Worm (Caenorhabditis elegans): ENCODE measurements around the gene F31E3.6.
A peak's percentile ranks its signal among the peaks of the same experiment; 100 is the strongest.

Gene F31E3.6

ce11 chrIII:6946382-6946781, 35.5 kb upstream of the F31E3.6 start, which contains the start of gene let-711 (continued):
- TF ChIP-seq xnd-1 (tag; optimal IDR thresholded peaks at IDR 0.05): peak; percentile 60
- no peak for TF ChIP-seq lag-1 (GFP tag; IDR thresholded peaks at IDR 0.05)
- TF ChIP-seq lin-26 (GFP tag; IDR thresholded peaks at IDR 0.05): no peak
- no peak for TF ChIP-seq F39B2.1 (GFP tag; IDR thresholded peaks at IDR 0.05)

DNA sequence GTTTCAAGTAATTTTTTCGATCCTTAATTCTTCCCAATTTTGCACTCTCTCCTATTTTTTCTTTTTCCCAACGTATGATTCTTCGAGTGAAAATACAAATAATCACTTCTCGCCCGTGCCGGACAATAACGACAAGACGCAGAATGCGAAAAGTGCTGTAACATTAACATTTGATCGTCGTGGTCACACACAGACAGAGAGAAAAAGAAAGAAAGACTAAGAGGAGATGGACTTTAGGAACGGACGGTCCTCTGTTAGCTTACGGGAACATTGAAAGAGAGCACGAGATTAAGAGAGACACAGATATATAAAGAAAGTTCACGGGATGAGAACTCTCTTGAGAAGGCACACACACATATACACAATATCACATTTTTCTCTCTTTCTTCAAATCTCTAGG, 34.0 kb upstream of the F31E3.6 start:
- TF ChIP-seq nfya-2 (GFP tag; IDR thresholded peaks at IDR 0.05) (no peak), bed-1 (GFP tag; IDR thresholded peaks at IDR 0.05) (no peak), ztf-18 (tag; optimal IDR thresholded peaks at IDR 0.05) (no peak), ztf-26 (tag; optimal IDR thresholded peaks at IDR 0.05) (no peak), nfyb-1 (GFP tag; IDR thresholded peaks at IDR 0.05) (no peak), F52B5.7 (tag; optimal IDR thresholded peaks at IDR 0.05) (no peak), cebp-1 (GFP tag; IDR thresholded peaks at IDR 0.05) (no peak), cebp-1 (tag; optimal IDR thresholded peaks at IDR 0.05) (peak; percentile 17), nfya-1 (tag; optimal IDR thresholded peaks at IDR 0.05; ENCODE audit: borderline replicate concordance, insufficient read depth) (no peak), ekl-4 (GFP tag; IDR thresholded peaks at IDR 0.05) (no peak), ceh-91 (GFP tag; IDR thresholded peaks at IDR 0.05) (no peak), snpc-1.3 (tag; optimal IDR thresholded peaks at IDR 0.05; ENCODE audit: insufficient read depth) (no peak), hlh-12 (tag; optimal IDR thresholded peaks at IDR 0.05) (no peak), aptf-3 (GFP tag; IDR thresholded peaks at IDR 0.05) (no peak), attf-6 (GFP tag; IDR thresholded peaks at IDR 0.05) (no peak), nhr-27 (tag; optimal IDR thresholded peaks at IDR 0.05) (no peak), lsy-27 (tag; optimal IDR thresholded peaks at IDR 0.05; ENCODE audit: borderline replicate concordance, insufficient read depth) (no peak), Y79H2A.3 (GFP tag; conservative IDR thresholded peaks at IDR 0.05) (no peak), F57C9.4 (tag; optimal IDR thresholded peaks at IDR 0.05) (no peak), xnd-1 (tag; optimal IDR thresholded peaks at IDR 0.05) (no peak), madf-10 (tag; optimal IDR thresholded peaks at IDR 0.05) (no peak), nhr-80 (tag; optimal IDR thresholded peaks at IDR 0.05) (peak; percentile 24), attf-3 (GFP tag; conservative IDR thresholded peaks at IDR 0.05) (peak; percentile 50), lir-1 (GFP tag; conservative IDR thresholded peaks at IDR 0.05) (no peak), F57A8.1 (GFP tag; optimal IDR thresholded peaks at IDR 0.05) (no peak)

DNA sequence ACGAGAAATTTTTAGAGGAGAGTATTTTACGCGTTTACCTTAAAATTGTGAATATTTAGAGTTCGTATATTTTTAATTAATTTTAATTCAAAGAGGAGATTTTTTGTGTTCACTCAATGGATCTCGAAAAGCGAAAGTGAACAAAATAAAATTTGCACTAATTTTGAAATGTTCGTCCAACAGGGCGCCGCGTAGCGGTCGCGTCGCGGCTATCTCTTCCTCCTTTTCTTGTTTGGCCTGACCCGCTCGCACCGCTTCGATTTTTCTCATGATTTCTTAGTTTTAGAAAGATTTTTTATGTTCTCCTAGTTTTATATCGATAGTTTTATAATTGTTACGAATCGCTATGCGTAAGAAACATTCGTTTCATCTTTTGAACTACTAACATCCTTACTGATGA, 30.4 kb upstream of the F31E3.6 start:
- TF ChIP-seq Y67H2A.10 (GFP tag; conservative IDR thresholded peaks at IDR 0.05) (no peak), cebp-1 (GFP tag; IDR thresholded peaks at IDR 0.05) (no peak), cebp-1 (tag; optimal IDR thresholded peaks at IDR 0.05) (peak; percentile 11), snpc-4 (GFP tag; optimal IDR thresholded peaks at IDR 0.05) (no peak), snpc-4 (tag; optimal IDR thresholded peaks at IDR 0.05) (peak in 1 of 4 experiments; percentile 32), lin-26 (GFP tag; IDR thresholded peaks at IDR 0.05) (no peak), let-607 (tag; optimal IDR thresholded peaks at IDR 0.05) (peak in 1 of 2 experiments; percentile 13), Y79H2A.3 (GFP tag; conservative IDR thresholded peaks at IDR 0.05) (no peak), hrde-1 (tag; optimal IDR thresholded peaks at IDR 0.05; ENCODE audit: borderline replicate concordance) (no peak), attf-5 (GFP tag; optimal IDR thresholded peaks at IDR 0.05) (no peak)

- no peak for TF ChIP-seq ztf-28 (GFP tag; IDR thresholded peaks at IDR 0.05)
- TF ChIP-seq zfh-2 (GFP tag; conservative IDR thresholded peaks at IDR 0.05): peak; percentile 51; the same call in 1 of the 2 replicates
- no peak for TF ChIP-seq lsl-1 (GFP tag; optimal IDR thresholded peaks at IDR 0.05)
- TF ChIP-seq sdz-38 (tag; optimal IDR thresholded peaks at IDR 0.05): no peak
- no peak for TF ChIP-seq akir-1 (GFP tag; optimal IDR thresholded peaks at IDR 0.05)
- no peak for TF ChIP-seq T07F8.4 (tag; optimal IDR thresholded peaks at IDR 0.05)
Observed at ce11 chrIII:6953373-6953772, 28.5 kb upstream of the F31E3.6 start.

All from whole organism, young adult.